Worm (Caenorhabditis elegans) whole organism, L4 larva: ENCODE results near the gene M163.1.

ENCODE experiments used
- F10B5.3 ChIP-seq: sonication (generic microtip); optimal IDR thresholded peaks from 2 replicates; lab custom pipeline; 2016; ENCODE audit warnings: mild to moderate bottlenecking, missing genetic modification characterization, missing compliant biosample characterization
- F37D6.2 ChIP-seq: sonication (generic microtip); optimal IDR thresholded peaks from 2 replicates; lab custom pipeline; 2016; ENCODE audit warnings: mild to moderate bottlenecking, missing genetic modification characterization, missing compliant biosample characterization
- Y105C5A.15 ChIP-seq: fragments of 200-800 bp; sonication (Bioruptor generic); IDR thresholded peaks from 2 replicates; pipeline ENCODE4 v1.3.6; 2022; ENCODE audit warnings: missing genetic modification characterization, missing compliant biosample characterization
- Y48G9A.11 ChIP-seq: fragments of 200-800 bp; sonication (Bioruptor generic); IDR thresholded peaks from 2 replicates; pipeline ENCODE4 v1.3.6; 2022; ENCODE audit warnings: missing genetic modification reagents, missing genetic modification characterization, missing compliant biosample characterization
- Y75B8A.6 ChIP-seq: fragments of 200-800 bp; sonication (Bioruptor generic); IDR thresholded peaks from 2 replicates; pipeline ENCODE4 v1.3.6; 2022; ENCODE audit warnings: missing genetic modification reagents, missing genetic modification characterization, missing compliant biosample characterization
- aha-1 ChIP-seq: fragments of 150-350 bp; peaks from one replicate; lab custom pipeline; 2014; ENCODE audit warnings: missing biosample characterization, missing genetic modification characterization
- ama-1 ChIP-seq: fragments of 150-350 bp; optimal IDR thresholded peaks from 2 replicates; lab custom pipeline; 2014; ENCODE audit warnings: inconsistent platforms, mixed read lengths
- arid-1 ChIP-seq: fragments of 200-800 bp; sonication (Bioruptor generic); conservative IDR thresholded peaks from 2 replicates; pipeline ENCODE4 v1.3.6; 2022; ENCODE audit warnings: missing genetic modification reagents, missing genetic modification characterization, missing compliant biosample characterization
- attf-4 ChIP-seq: sonication (generic microtip); optimal IDR thresholded peaks from 3 replicates; lab custom pipeline; 2017; ENCODE audit warnings: missing biosample characterization, missing genetic modification characterization
- ceh-20 ChIP-seq: fragments of 200-800 bp; sonication (Bioruptor generic); IDR thresholded peaks from 2 replicates; pipeline ENCODE4 v1.3.6; 2022; ENCODE audit warnings: missing genetic modification reagents, missing genetic modification characterization, missing compliant biosample characterization
- ceh-28 ChIP-seq: fragments of 150-350 bp; optimal IDR thresholded peaks from 2 replicates; lab custom pipeline; 2014; ENCODE audit warnings: missing biosample characterization, missing genetic modification reagents, missing genetic modification characterization
- ceh-32 ChIP-seq: sonication (generic microtip); optimal IDR thresholded peaks from 2 replicates; lab custom pipeline; 2016; ENCODE audit warnings: mild to moderate bottlenecking, missing genetic modification characterization, missing compliant biosample characterization; ENCODE audit not compliant: poor library complexity
- ces-1 ChIP-seq: fragments of 150-350 bp; sonication (generic microtip); optimal IDR thresholded peaks from 4 replicates; lab custom pipeline; 2014; ENCODE audit warnings: missing biosample characterization, missing genetic modification reagents, missing genetic modification characterization
- daf-12 ChIP-seq: fragments of 150-350 bp; optimal IDR thresholded peaks from 2 replicates; lab custom pipeline; 2014; ENCODE audit warnings: missing biosample characterization, missing genetic modification reagents, missing genetic modification characterization
- dpl-1 ChIP-seq: fragments of 150-350 bp; optimal IDR thresholded peaks from 2 replicates; lab custom pipeline; 2014; ENCODE audit warnings: missing biosample characterization, missing genetic modification reagents, missing genetic modification characterization
- duxl-1 ChIP-seq: sonication (generic microtip); optimal IDR thresholded peaks from 2 replicates; lab custom pipeline; 2016; ENCODE audit warnings: mild to moderate bottlenecking, missing genetic modification characterization, moderate library complexity, missing compliant biosample characterization; ENCODE audit not compliant: poor library complexity
- dve-1 ChIP-seq: sonication (generic microtip); optimal IDR thresholded peaks from 2 replicates; lab custom pipeline; 2017; ENCODE audit warnings: antibody characterized with exemption, mild to moderate bottlenecking, missing genetic modification characterization, missing compliant biosample characterization; ENCODE audit not compliant: insufficient read depth
- egl-27 ChIP-seq: sonication (generic microtip); optimal IDR thresholded peaks from 3 replicates; lab custom pipeline; 2017; ENCODE audit warnings: missing biosample characterization, missing genetic modification reagents, missing genetic modification characterization
- egl-43 ChIP-seq: fragments of 200-800 bp; sonication (Bioruptor generic); IDR thresholded peaks from 2 replicates; pipeline ENCODE4 v1.3.6; 2022; ENCODE audit warnings: missing genetic modification reagents, missing genetic modification characterization, missing compliant biosample characterization
- fkh-10 ChIP-seq: fragments of 150-350 bp; optimal IDR thresholded peaks from 2 replicates; lab custom pipeline; 2014; ENCODE audit warnings: missing biosample characterization, missing genetic modification reagents, missing genetic modification characterization
- gei-8 ChIP-seq: fragments of 200-800 bp; sonication (Bioruptor generic); optimal IDR thresholded peaks from 2 replicates; lab custom pipeline; 2018; ENCODE audit warnings: mild to moderate bottlenecking, missing genetic modification characterization, missing compliant biosample characterization
- jun-1 ChIP-seq: fragments of 150-350 bp; optimal IDR thresholded peaks from 2 replicates; lab custom pipeline; 2014; ENCODE audit warnings: missing biosample characterization, missing genetic modification reagents, missing genetic modification characterization
- lim-7 ChIP-seq: fragments of 200-800 bp; sonication (Bioruptor generic); IDR thresholded peaks from 2 replicates; pipeline ENCODE4 v1.3.6; 2022; ENCODE audit warnings: missing genetic modification characterization, missing compliant biosample characterization
- lin-13 ChIP-seq: fragments of 150-350 bp; optimal IDR thresholded peaks from 2 replicates; lab custom pipeline; 2014; ENCODE audit warnings: missing biosample characterization, missing genetic modification reagents, missing genetic modification characterization
- lin-39 ChIP-seq: fragments of 150-350 bp; optimal IDR thresholded peaks from 2 replicates; lab custom pipeline; 2014; ENCODE audit warnings: missing biosample characterization, missing genetic modification reagents, missing genetic modification characterization
- madf-5 ChIP-seq, 2 experiments: fragments of 200-800 bp; sonication (Bioruptor generic); IDR thresholded peaks; 2 replicates each; pipeline ENCODE4 v1.3.6; 2022; ENCODE audit warnings: missing compliant biosample characterization in 2 of 2, missing genetic modification characterization in 2 of 2
- madf-9 ChIP-seq: fragments of 200-800 bp; sonication (Bioruptor generic); conservative IDR thresholded peaks from 2 replicates; pipeline ENCODE4 v1.3.6; 2022; ENCODE audit warnings: missing genetic modification reagents, missing genetic modification characterization, missing compliant biosample characterization
- mdl-1 ChIP-seq, 2 experiments: fragments of 150-350 bp in 1 of 2; sonication (generic microtip) in 1 of 2; optimal IDR thresholded peaks; 2 replicates each; lab custom pipeline; 2014 to 2017; ENCODE audit warnings: missing biosample characterization in 2 of 2, missing genetic modification characterization in 2 of 2
- mdt-29 ChIP-seq: fragments of 200-800 bp; sonication (Bioruptor generic); IDR thresholded peaks from 2 replicates; pipeline ENCODE4 v1.3.6; 2022; ENCODE audit warnings: missing genetic modification reagents, missing genetic modification characterization, missing compliant biosample characterization
- mep-1 ChIP-seq: fragments of 150-350 bp; sonication (generic microtip); optimal IDR thresholded peaks from 3 replicates; lab custom pipeline; 2014; ENCODE audit warnings: missing biosample characterization, missing genetic modification characterization
- mes-2 ChIP-seq: sonication (generic microtip); optimal IDR thresholded peaks from 2 replicates; lab custom pipeline; 2016; ENCODE audit warnings: missing genotype, mild to moderate bottlenecking, missing genetic modification characterization, missing compliant biosample characterization; ENCODE audit not compliant: poor library complexity, severe bottlenecking
- mxl-2 ChIP-seq: fragments of 200-800 bp; sonication (Bioruptor generic); conservative IDR thresholded peaks from 2 replicates; pipeline ENCODE4 v1.3.6; 2022; ENCODE audit warnings: missing genetic modification reagents, missing genetic modification characterization, missing compliant biosample characterization
- nhr-10 ChIP-seq: fragments of 150-350 bp; optimal IDR thresholded peaks from 2 replicates; lab custom pipeline; 2014; ENCODE audit warnings: missing biosample characterization, missing genetic modification characterization
- nhr-102 ChIP-seq: sonication (generic microtip); optimal IDR thresholded peaks from 2 replicates; lab custom pipeline; 2016; ENCODE audit warnings: mild to moderate bottlenecking, missing genetic modification characterization, moderate library complexity, missing compliant biosample characterization
- nhr-28 ChIP-seq: fragments of 150-350 bp; optimal IDR thresholded peaks from 2 replicates; lab custom pipeline; 2014; ENCODE audit warnings: missing biosample characterization, missing genetic modification characterization
- nhr-48 ChIP-seq: sonication (generic microtip); optimal IDR thresholded peaks from 2 replicates; lab custom pipeline; 2016; ENCODE audit warnings: mild to moderate bottlenecking, missing genetic modification characterization, missing compliant biosample characterization
- nhr-6 ChIP-seq: fragments of 150-350 bp; optimal IDR thresholded peaks from 2 replicates; lab custom pipeline; 2014; ENCODE audit warnings: missing biosample characterization, missing genetic modification characterization
- nhr-77 ChIP-seq: fragments of 150-350 bp; optimal IDR thresholded peaks from 2 replicates; lab custom pipeline; 2014; ENCODE audit warnings: missing biosample characterization, missing genetic modification characterization
- php-3 ChIP-seq: fragments of 200-800 bp; sonication (Bioruptor generic); IDR thresholded peaks from 2 replicates; pipeline ENCODE4 v1.3.6; 2022; ENCODE audit warnings: missing genetic modification reagents, missing genetic modification characterization, missing compliant biosample characterization
- pqm-1 ChIP-seq: sonication (generic microtip); optimal IDR thresholded peaks from 2 replicates; lab custom pipeline; 2017; ENCODE audit warnings: missing biosample characterization, missing genetic modification characterization
- rbr-2 ChIP-seq: sonication (generic microtip); optimal IDR thresholded peaks from 2 replicates; lab custom pipeline; 2016; ENCODE audit warnings: missing genotype, missing genetic modification characterization, missing compliant biosample characterization
- saeg-2 ChIP-seq: fragments of 200-800 bp; sonication (Bioruptor generic); IDR thresholded peaks from 2 replicates; pipeline ENCODE4 v1.3.6; 2022; ENCODE audit warnings: missing genetic modification reagents, missing genetic modification characterization, missing compliant biosample characterization
- skn-1 ChIP-seq: fragments of 150-350 bp; optimal IDR thresholded peaks from 2 replicates; lab custom pipeline; 2014; ENCODE audit warnings: missing biosample characterization, missing genetic modification characterization
- snpc-1.2 ChIP-seq: fragments of 200-800 bp; sonication (Bioruptor generic); IDR thresholded peaks from 2 replicates; pipeline ENCODE4 v1.3.6; 2022; ENCODE audit warnings: missing genetic modification reagents, missing genetic modification characterization, missing compliant biosample characterization
- snpc-4 ChIP-seq: fragments of 150-350 bp; optimal IDR thresholded peaks from 2 replicates; lab custom pipeline; 2014; ENCODE audit warnings: missing biosample characterization, missing genetic modification characterization
- spr-1 ChIP-seq: sonication (generic microtip); optimal IDR thresholded peaks from 2 replicates; lab custom pipeline; 2016; ENCODE audit warnings: mild to moderate bottlenecking, missing genetic modification characterization, missing compliant biosample characterization
- vab-7 ChIP-seq: fragments of 200-800 bp; sonication (Bioruptor generic); IDR thresholded peaks from 2 replicates; pipeline ENCODE4 v1.3.6; 2022; ENCODE audit warnings: missing genetic modification reagents, missing genetic modification characterization, missing compliant biosample characterization
- zag-1 ChIP-seq: fragments of 150-350 bp; optimal IDR thresholded peaks from 2 replicates; lab custom pipeline; 2014; ENCODE audit warnings: missing biosample characterization, missing genetic modification characterization
- zfp-3 ChIP-seq: fragments of 200-800 bp; sonication (Bioruptor generic); conservative IDR thresholded peaks from 2 replicates; pipeline ENCODE4 v1.3.6; 2022; ENCODE audit warnings: missing genetic modification reagents, missing genetic modification characterization, missing compliant biosample characterization
- zip-11 ChIP-seq: fragments of 200-800 bp; sonication (Bioruptor generic); IDR thresholded peaks from 2 replicates; pipeline ENCODE4 v1.3.6; 2022; ENCODE audit warnings: missing genetic modification characterization, missing compliant biosample characterization
- ztf-7 ChIP-seq: fragments of 150-350 bp; optimal IDR thresholded peaks from 2 replicates; lab custom pipeline; 2014; ENCODE audit warnings: missing biosample characterization, missing genetic modification characterization

Gene M163.1

ce11 chrX:14476625-14477257 is 26.9 kb downstream of the M163.1 start (continued):
- TF ChIP-seq mes-2 (tag; lab: Kevin White, UChicago), result no peak
- no peak for TF ChIP-seq egl-27 (tag; lab: Kevin White, UChicago)
- TF ChIP-seq snpc-4 (tag; lab: Kevin White, UChicago), result peak; percentile 93
- peak; percentile 11 for TF ChIP-seq F10B5.3
- TF ChIP-seq saeg-2 (GFP tag; lab: Robert Waterston, UW), result no peak
- peak; percentile 88 for TF ChIP-seq duxl-1 (tag; lab: Kevin White, UChicago)
- TF ChIP-seq fkh-10 (GFP tag; lab: Kevin White, UChicago), result no peak
- no peak for TF ChIP-seq daf-12 (tag; lab: Kevin White, UChicago)
- no peak for TF ChIP-seq nhr-10
- no peak for TF ChIP-seq nhr-6 (tag; lab: Kevin White, UChicago)
- no peak for TF ChIP-seq pqm-1 (tag; lab: Kevin White, UChicago)
- TF ChIP-seq vab-7 (GFP tag; lab: Robert Waterston, UW), result no peak; the same call in 1 of the 2 replicates
- no peak for TF ChIP-seq arid-1 (GFP tag; lab: Robert Waterston, UW)
- TF ChIP-seq madf-5 (GFP tag; IDR thresholded peaks at IDR 0.05; lab: Robert Waterston, UW), result no peak
- no peak for TF ChIP-seq ceh-28
- 0 out of 2 replicates have a peak, but pooled peaks have one; percentile 11 for TF ChIP-seq mdt-29 (GFP tag; lab: Robert Waterston, UW)
- TF ChIP-seq snpc-1.2 (GFP tag; lab: Robert Waterston, UW), result no peak
- TF ChIP-seq aha-1 (tag; lab: Kevin White, UChicago), result peak; percentile 85
- TF ChIP-seq nhr-48 (tag; lab: Kevin White, UChicago), result peak; percentile 47
- no peak for TF ChIP-seq skn-1 (tag; lab: Kevin White, UChicago)
- no peak for TF ChIP-seq zag-1 (tag; lab: Kevin White, UChicago)
- TF ChIP-seq rbr-2 (tag; lab: Kevin White, UChicago), result peak; percentile 59
- TF ChIP-seq gei-8 (GFP tag; lab: Kevin White, UChicago), result no peak
- TF ChIP-seq dpl-1 (GFP tag; lab: Kevin White, UChicago), result no peak
- TF ChIP-seq Y105C5A.15 (GFP tag; lab: Robert Waterston, UW), result 0 out of 2 replicates have a peak, but pooled peaks have one; percentile 36
- no peak for TF ChIP-seq ces-1 (GFP tag; lab: Kevin White, UChicago)
- peak; percentile 52 for TF ChIP-seq nhr-28 (tag; lab: Kevin White, UChicago)
- peak; percentile 66 for TF ChIP-seq madf-9 (GFP tag; lab: Robert Waterston, UW)
- TF ChIP-seq nhr-77, result no peak
- TF ChIP-seq Y75B8A.6, result no peak
- TF ChIP-seq egl-43 (GFP tag; lab: Robert Waterston, UW), result no peak; the same call in 1 of the 2 replicates
- peak in 1 of 2 experiments; percentile 1 for TF ChIP-seq mdl-1 (tag; optimal IDR thresholded peaks at IDR 0.05; lab: Kevin White, UChicago)
- TF ChIP-seq attf-4, result no peak
- no peak for TF ChIP-seq dve-1 (tag; lab: Kevin White, UChicago)
- no peak for TF ChIP-seq ama-1 (lab: Kevin White, UChicago)
- no peak for TF ChIP-seq lin-39 (tag; lab: Kevin White, UChicago)
- TF ChIP-seq nhr-102 (tag; lab: Kevin White, UChicago), result no peak
- TF ChIP-seq zip-11, result no peak
- TF ChIP-seq zfp-3 (GFP tag; lab: Robert Waterston, UW), result no peak; the same call in 1 of the 2 replicates
- TF ChIP-seq mxl-2 (GFP tag; lab: Robert Waterston, UW), result 0 out of 2 replicates have a peak, but pooled peaks have one; percentile 45
- peak; percentile 68; the same call in 1 of the 2 replicates for TF ChIP-seq lim-7 (GFP tag; lab: Robert Waterston, UW)
- peak; percentile 61; the same call in 1 of the 2 replicates for TF ChIP-seq php-3
- no peak for TF ChIP-seq mep-1 (tag; lab: Kevin White, UChicago)
- TF ChIP-seq lin-13 (GFP tag; lab: Kevin White, UChicago), result peak; percentile 11
- no peak for TF ChIP-seq F37D6.2 (tag; lab: Kevin White, UChicago)
- TF ChIP-seq ztf-7 (tag; lab: Kevin White, UChicago), result peak; percentile 92
- TF ChIP-seq Y48G9A.11 (GFP tag; lab: Robert Waterston, UW), result no peak
- no peak; the same call in 1 of the 2 replicates for TF ChIP-seq ceh-20 (GFP tag; lab: Robert Waterston, UW)
- TF ChIP-seq ceh-32 (tag; lab: Kevin White, UChicago), result no peak
- TF ChIP-seq spr-1 (tag; lab: Kevin White, UChicago), result peak; percentile 41
- no peak for TF ChIP-seq jun-1 (tag; lab: Kevin White, UChicago)
